Worm (Caenorhabditis elegans) whole organism, L4 larva: ENCODE data around the gene Y41C4A.32.

ENCODE experiments used
- F44E2.7 ChIP-seq: fragments of 200-800 bp; sonication (Bioruptor generic); IDR thresholded peaks from 2 replicates; pipeline ENCODE4 v2.1.2; 2022; ENCODE audit warnings: missing genetic modification characterization, missing compliant biosample characterization
- T20F7.1 ChIP-seq: fragments of 200-800 bp; sonication (Bioruptor generic); optimal IDR thresholded peaks from 2 replicates; lab custom pipeline; 2018; ENCODE audit warnings: mild to moderate bottlenecking, missing genetic modification characterization, missing compliant biosample characterization
- ceh-20 ChIP-seq: fragments of 200-800 bp; sonication (Bioruptor generic); IDR thresholded peaks from 2 replicates; pipeline ENCODE4 v1.3.6; 2022; ENCODE audit warnings: missing genetic modification reagents, missing genetic modification characterization, missing compliant biosample characterization
- ceh-32 ChIP-seq: sonication (generic microtip); optimal IDR thresholded peaks from 2 replicates; lab custom pipeline; 2016; ENCODE audit warnings: mild to moderate bottlenecking, missing genetic modification characterization, missing compliant biosample characterization; ENCODE audit not compliant: poor library complexity
- ceh-44 ChIP-seq: fragments of 200-800 bp; sonication (Bioruptor generic); IDR thresholded peaks from 2 replicates; pipeline ENCODE4 v1.3.6; 2022; ENCODE audit warnings: missing genetic modification reagents, missing genetic modification characterization, missing compliant biosample characterization
- ces-1 ChIP-seq: fragments of 150-350 bp; sonication (generic microtip); optimal IDR thresholded peaks from 4 replicates; lab custom pipeline; 2014; ENCODE audit warnings: missing biosample characterization, missing genetic modification reagents, missing genetic modification characterization
- dpl-1 ChIP-seq: fragments of 150-350 bp; optimal IDR thresholded peaks from 2 replicates; lab custom pipeline; 2014; ENCODE audit warnings: missing biosample characterization, missing genetic modification reagents, missing genetic modification characterization
- fkh-10 ChIP-seq: fragments of 150-350 bp; optimal IDR thresholded peaks from 2 replicates; lab custom pipeline; 2014; ENCODE audit warnings: missing biosample characterization, missing genetic modification reagents, missing genetic modification characterization
- mep-1 ChIP-seq: fragments of 150-350 bp; sonication (generic microtip); optimal IDR thresholded peaks from 3 replicates; lab custom pipeline; 2014; ENCODE audit warnings: missing biosample characterization, missing genetic modification characterization
- nhr-11 ChIP-seq: fragments of 150-350 bp; optimal IDR thresholded peaks from 2 replicates; lab custom pipeline; 2014; ENCODE audit warnings: missing biosample characterization, missing genetic modification characterization
- nhr-42 ChIP-seq: fragments of 200-800 bp; sonication (Bioruptor generic); IDR thresholded peaks from 2 replicates; pipeline ENCODE4 v1.3.6; 2022; ENCODE audit warnings: missing genetic modification characterization, missing compliant biosample characterization

ce11 chrIII:11730312-11730711, 8.8 kb downstream of the Y41C4A.32 start, which contains the start of gene Y41C4A.18:
- TF ChIP-seq ceh-44 (GFP tag; lab: Robert Waterston, UW) = no peak
- no peak for TF ChIP-seq F44E2.7 (GFP tag; lab: Robert Waterston, UW)
- no peak for TF ChIP-seq ceh-20 (GFP tag; lab: Robert Waterston, UW)
- TF ChIP-seq nhr-42 (GFP tag; lab: Robert Waterston, UW) = no peak
- no peak for TF ChIP-seq ceh-32 (tag; lab: Kevin White, UChicago)
- no peak for TF ChIP-seq fkh-10 (GFP tag; lab: Kevin White, UChicago)
- TF ChIP-seq nhr-11 (tag; lab: Kevin White, UChicago) = no peak
- no peak for TF ChIP-seq ces-1 (GFP tag; lab: Kevin White, UChicago)
- no peak for TF ChIP-seq T20F7.1 (GFP tag; lab: Kevin White, UChicago)
- no peak for TF ChIP-seq mep-1
- no peak for TF ChIP-seq dpl-1 (GFP tag; lab: Kevin White, UChicago)
